Worm (Caenorhabditis elegans) whole organism, midembryonic: Measurements from ENCODE around the gene F58F9.8.
"Not testable (repeated sequence)": the region's sequence is repeated elsewhere in the genome, so short reads cannot be mapped to it uniquely, and the experiment has no call there.

Experiments used
- T22C8.4 ChIP-seq: fragments of 200-800 bp; sonication (Bioruptor generic); IDR thresholded peaks from 2 replicates; pipeline ENCODE4 v1.3.6; 2022; ENCODE audit warnings: missing genetic modification characterization, missing compliant biosample characterization
- cog-1 ChIP-seq: sonication (generic microtip); optimal IDR thresholded peaks from 2 replicates; lab custom pipeline; 2016; ENCODE audit warnings: missing genetic modification characterization, missing compliant biosample characterization
- flt-1 ChIP-seq: fragments of 200-800 bp; sonication (Bioruptor generic); IDR thresholded peaks from 2 replicates; pipeline ENCODE4 v1.3.6; 2022; ENCODE audit warnings: missing genetic modification characterization, missing compliant biosample characterization
- klf-2 ChIP-seq: fragments of 200-800 bp; sonication (Bioruptor generic); conservative IDR thresholded peaks from 2 replicates; pipeline ENCODE4 v1.3.6; 2022; ENCODE audit warnings: missing genetic modification reagents, missing genetic modification characterization, missing compliant biosample characterization
- med-1 ChIP-seq: sonication (generic microtip); optimal IDR thresholded peaks from 2 replicates; lab custom pipeline; 2017; ENCODE audit warnings: missing genetic modification characterization, mild to moderate bottlenecking, missing compliant biosample characterization, antibody characterized with exemption, missing genetic modification reagents; ENCODE audit not compliant: insufficient read depth
- ref-1 ChIP-seq: fragments of 200-800 bp; sonication (Bioruptor generic); conservative IDR thresholded peaks from 2 replicates; pipeline ENCODE4 v1.3.6; 2022; ENCODE audit warnings: missing genetic modification reagents, missing genetic modification characterization, missing compliant biosample characterization
- tab-1 ChIP-seq: fragments of 200-800 bp; sonication (Bioruptor generic); IDR thresholded peaks from 2 replicates; pipeline ENCODE4 v1.3.6; 2022; ENCODE audit warnings: missing genetic modification characterization, missing compliant biosample characterization
- ztf-23 ChIP-seq: fragments of 200-800 bp; sonication (Bioruptor generic); IDR thresholded peaks from 2 replicates; pipeline ENCODE4 v1.3.6; 2022; ENCODE audit warnings: missing genetic modification reagents, missing genetic modification characterization, missing compliant biosample characterization
- ztf-29 ChIP-seq: fragments of 200-800 bp; sonication (Bioruptor generic); IDR thresholded peaks from 2 replicates; pipeline ENCODE4 v1.3.6; 2022; ENCODE audit warnings: missing genetic modification reagents, missing genetic modification characterization, missing compliant biosample characterization

Gene F58F9.8

ce11 chrIV:6253000-6253399, 15.0 kb downstream of the F58F9.8 start, which contains the start of gene T13A10.2:
Gene T13A10.2 (plus strand): TSS chrIV:6253300.
- not testable (repeated sequence) for TF ChIP-seq med-1 (GFP tag; lab: Kevin White, UChicago); flt-1 (GFP tag; lab: Robert Waterston, UW); ztf-29

- no peak for TF ChIP-seq T22C8.4
- TF ChIP-seq ztf-23 (GFP tag; lab: Robert Waterston, UW) = no peak
- no peak for TF ChIP-seq ref-1 (GFP tag; lab: Robert Waterston, UW)
- TF ChIP-seq flt-1 (GFP tag; lab: Robert Waterston, UW) = no peak
- no peak for TF ChIP-seq tab-1 (GFP tag; lab: Robert Waterston, UW)
- TF ChIP-seq cog-1 (tag; lab: Kevin White, UChicago) = no peak
- TF ChIP-seq klf-2 = no peak
- TF ChIP-seq ztf-29 = no peak
- TF ChIP-seq med-1 (GFP tag; lab: Kevin White, UChicago) = no peak
Observed at ce11 chrIV:6254635-6255034, 16.7 kb downstream of the F58F9.8 start, which contains the start of gene T13A10.64. Gene T13A10.64 (plus strand): TSS chrIV:6254935.

DNA sequence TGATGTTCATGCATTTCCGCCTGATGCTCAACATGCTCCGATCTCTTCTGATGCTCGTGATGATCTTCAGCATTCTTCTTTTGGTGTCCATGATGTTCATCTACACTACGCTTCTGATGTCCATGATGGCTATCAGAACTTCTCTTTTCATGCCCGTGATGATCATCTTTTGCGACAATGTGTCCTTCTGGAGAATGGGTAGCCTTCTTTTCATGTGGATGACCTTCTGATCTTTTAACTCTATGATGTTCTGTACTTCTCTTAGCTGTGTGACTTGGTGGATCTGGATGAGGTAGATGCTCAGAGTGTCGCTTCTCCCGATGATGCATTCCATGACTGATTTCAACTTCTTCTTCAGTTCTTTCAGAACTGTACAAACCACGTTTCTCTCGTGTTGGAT, 21.0 kb downstream of the F58F9.8 start:
- TF ChIP-seq flt-1 (GFP tag; lab: Robert Waterston, UW) = no peak
- TF ChIP-seq klf-2 = no peak
- no peak for TF ChIP-seq T22C8.4
- no peak for TF ChIP-seq ref-1 (GFP tag; lab: Robert Waterston, UW)
- TF ChIP-seq med-1 (GFP tag; lab: Kevin White, UChicago) = no peak
- TF ChIP-seq ztf-23 (GFP tag; lab: Robert Waterston, UW) = no peak
- no peak for TF ChIP-seq ztf-29
- TF ChIP-seq tab-1 (GFP tag; lab: Robert Waterston, UW) = no peak
- no peak for TF ChIP-seq cog-1 (tag; lab: Kevin White, UChicago)

- TF ChIP-seq ztf-23 (GFP tag; lab: Robert Waterston, UW) (no peak), ref-1 (GFP tag; lab: Robert Waterston, UW) (no peak), ztf-29 (no peak), tab-1 (GFP tag; lab: Robert Waterston, UW) (no peak), klf-2 (no peak), cog-1 (tag; lab: Kevin White, UChicago) (no peak), med-1 (GFP tag; lab: Kevin White, UChicago) (no peak), T22C8.4 (no peak), flt-1 (GFP tag; lab: Robert Waterston, UW) (no peak)
Observed at ce11 chrIV:6259732-6260131, 21.8 kb downstream of the F58F9.8 start, which contains the start of gene nlp-16. Gene nlp-16 (minus strand): TSS chrIV:6259832.

- TF ChIP-seq ztf-23 (GFP tag; lab: Robert Waterston, UW) = no peak
- no peak for TF ChIP-seq med-1 (GFP tag; lab: Kevin White, UChicago)
- TF ChIP-seq cog-1 (tag; lab: Kevin White, UChicago) = no peak
- TF ChIP-seq tab-1 (GFP tag; lab: Robert Waterston, UW) = no peak
- TF ChIP-seq ztf-29 = no peak
- no peak for TF ChIP-seq klf-2
- no peak for TF ChIP-seq ref-1 (GFP tag; lab: Robert Waterston, UW)
- no peak for TF ChIP-seq flt-1 (GFP tag; lab: Robert Waterston, UW)
- TF ChIP-seq T22C8.4 = no peak
Observed at ce11 chrIV:6263244-6263643, 25.3 kb downstream of the F58F9.8 start, which contains the start of gene srv-28. Gene srv-28 (minus strand): TSS chrIV:6263344.

ce11 chrIV:6266499-6266898, 28.5 kb downstream of the F58F9.8 start, which contains the start of gene srv-29:
Gene srv-29 (minus strand): TSS chrIV:6266599.
- TF ChIP-seq ztf-23 (GFP tag; lab: Robert Waterston, UW) = no peak
- TF ChIP-seq cog-1 (tag; lab: Kevin White, UChicago) = no peak
- TF ChIP-seq flt-1 (GFP tag; lab: Robert Waterston, UW) = no peak
- TF ChIP-seq ztf-29 = no peak
- no peak for TF ChIP-seq T22C8.4
- no peak for TF ChIP-seq ref-1 (GFP tag; lab: Robert Waterston, UW)
- TF ChIP-seq med-1 (GFP tag; lab: Kevin White, UChicago) = no peak
- no peak for TF ChIP-seq tab-1 (GFP tag; lab: Robert Waterston, UW)
- TF ChIP-seq klf-2 = no peak

DNA sequence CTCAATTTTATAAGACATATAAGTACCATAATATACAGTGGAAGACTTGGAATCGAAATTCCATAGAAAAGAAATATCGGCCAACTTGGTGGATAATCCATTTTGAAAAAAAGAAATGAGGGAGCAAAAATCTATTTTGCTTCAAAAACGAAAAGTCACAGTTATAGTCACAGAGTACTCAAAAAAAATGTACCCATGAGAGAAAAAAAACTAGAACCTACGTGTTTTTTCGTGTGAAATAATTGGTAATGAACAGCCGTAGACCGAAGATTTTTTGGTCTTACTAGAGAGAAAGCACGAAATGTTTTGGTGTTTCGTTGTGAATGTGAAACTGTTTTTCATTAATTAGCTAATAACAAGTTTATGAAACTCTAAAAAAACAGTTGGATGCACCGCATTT, 31.4 kb downstream of the F58F9.8 start, which contains the start of gene srv-30:
TSS of gene srv-30 (minus strand) at position 101 of the 400 bp plus-strand sequence.
- no peak for TF ChIP-seq ztf-29
- TF ChIP-seq tab-1 (GFP tag; lab: Robert Waterston, UW) = no peak

ce11 chrIV:6271923-6272322, 33.9 kb downstream of the F58F9.8 start, which contains the start of gene srv-31:
Gene srv-31 (minus strand): TSS chrIV:6272023.
- TF ChIP-seq ztf-23 (GFP tag; lab: Robert Waterston, UW) = no peak
- no peak for TF ChIP-seq klf-2
- TF ChIP-seq cog-1 (tag; lab: Kevin White, UChicago) = no peak
- no peak for TF ChIP-seq ztf-29
- TF ChIP-seq T22C8.4 = no peak

- TF ChIP-seq ref-1 (GFP tag; lab: Robert Waterston, UW) (no peak), tab-1 (GFP tag; lab: Robert Waterston, UW) (no peak), klf-2 (no peak), cog-1 (tag; lab: Kevin White, UChicago) (no peak), ztf-23 (GFP tag; lab: Robert Waterston, UW) (no peak), flt-1 (GFP tag; lab: Robert Waterston, UW) (no peak), ztf-29 (no peak), med-1 (GFP tag; lab: Kevin White, UChicago) (no peak), T22C8.4 (no peak)
Observed at ce11 chrIV:6275671-6276209, 37.8 kb downstream of the F58F9.8 start, which contains the start of the genes aat-4 and T13A10.1. Gene aat-4 (minus strand): TSS chrIV:6275721. Gene T13A10.1 (plus strand): TSS chrIV:6276081.

ce11 chrIV:6279392-6279791, 41.4 kb downstream of the F58F9.8 start, which contains the start of gene sams-5:
Gene sams-5 (minus strand): TSS chrIV:6279522.
- TF ChIP-seq ztf-23 (GFP tag; lab: Robert Waterston, UW) = no peak
- TF ChIP-seq tab-1 (GFP tag; lab: Robert Waterston, UW) = no peak
- no peak for TF ChIP-seq T22C8.4
- no peak for TF ChIP-seq klf-2
